Fruit fly (Drosophila melanogaster) whole organism, embryonic: ENCODE data around the gene CG1965.

Experiments used
- ATbp ChIP-seq: fragments of 200-800 bp; sonication (Bioruptor generic); optimal IDR thresholded peaks from 2 replicates; lab custom pipeline; 2017; ENCODE audit warnings: missing biosample characterization, mild to moderate bottlenecking, missing genetic modification characterization, missing genetic modification reagents
- Aef1 ChIP-seq: fragments of 200-800 bp; sonication (Bioruptor generic); IDR thresholded peaks from 3 replicates; pipeline ENCODE4 v1.3.6; 2022; ENCODE audit warnings: missing biosample characterization, missing genetic modification characterization
- Atf6 ChIP-seq: fragments of 200-800 bp; sonication (Bioruptor generic); IDR thresholded peaks from 2 replicates; pipeline ENCODE4 v1.3.6; 2022; ENCODE audit warnings: missing biosample characterization, missing genetic modification characterization
- C15 ChIP-seq: fragments of 200-800 bp; sonication (Bioruptor generic); IDR thresholded peaks from 3 replicates; pipeline ENCODE4 v1.3.6; 2022; ENCODE audit warnings: missing biosample characterization, missing genetic modification characterization
- CG10321 ChIP-seq: fragments of 200-800 bp; sonication (Bioruptor generic); IDR thresholded peaks from 2 replicates; pipeline ENCODE4 v1.3.6; 2022; ENCODE audit warnings: missing biosample characterization, missing genetic modification characterization
- CG12299 ChIP-seq: fragments of 200-800 bp; sonication (Bioruptor generic); optimal IDR thresholded peaks from 2 replicates; lab custom pipeline; 2018; ENCODE audit warnings: missing biosample characterization, mild to moderate bottlenecking, missing genetic modification characterization
- CG12659 ChIP-seq: fragments of 200-800 bp; sonication (Bioruptor generic); optimal IDR thresholded peaks from 3 replicates; lab custom pipeline; 2017; ENCODE audit warnings: mild to moderate bottlenecking, missing biosample characterization, missing genetic modification reagents, missing genetic modification characterization
- CG14710 ChIP-seq: fragments of 200-800 bp; sonication (Bioruptor generic); optimal IDR thresholded peaks from 3 replicates; lab custom pipeline; 2019; ENCODE audit warnings: missing biosample characterization, mild to moderate bottlenecking, missing genetic modification characterization, moderate library complexity
- CG15073 ChIP-seq: fragments of 200-800 bp; sonication (Bioruptor generic); optimal IDR thresholded peaks from 2 replicates; lab custom pipeline; 2016; ENCODE audit warnings: missing biosample characterization, missing genetic modification characterization
- CG15696 ChIP-seq: fragments of 200-800 bp; sonication (Bioruptor generic); optimal IDR thresholded peaks from 2 replicates; lab custom pipeline; 2019; ENCODE audit warnings: missing biosample characterization, mild to moderate bottlenecking, missing genetic modification characterization, moderate library complexity
- CG17385 ChIP-seq: fragments of 200-800 bp; sonication (Bioruptor generic); optimal IDR thresholded peaks from 3 replicates; lab custom pipeline; 2018; ENCODE audit warnings: missing biosample characterization, mild to moderate bottlenecking, missing genetic modification characterization
- CG17612 ChIP-seq: fragments of 200-800 bp; sonication (Bioruptor generic); IDR thresholded peaks from 2 replicates; pipeline ENCODE4 v1.3.6; 2022; ENCODE audit warnings: missing biosample characterization, missing genetic modification characterization
- CG30020 ChIP-seq: fragments of 200-800 bp; optimal IDR thresholded peaks from 2 replicates; lab custom pipeline; 2019; ENCODE audit warnings: missing biosample characterization, mild to moderate bottlenecking, missing genetic modification characterization, moderate library complexity
- CG30403 ChIP-seq: fragments of 200-800 bp; sonication (Bioruptor generic); optimal IDR thresholded peaks from 3 replicates; lab custom pipeline; 2016; ENCODE audit warnings: missing biosample characterization, missing genetic modification characterization
- CG31224 ChIP-seq: fragments of 200-800 bp; sonication (Bioruptor generic); IDR thresholded peaks from 2 replicates; pipeline ENCODE4 v1.3.6; 2022; ENCODE audit warnings: missing biosample characterization, missing genetic modification characterization
- CG31441 ChIP-seq: fragments of 200-800 bp; sonication (Bioruptor generic); IDR thresholded peaks from 2 replicates; pipeline ENCODE4 v1.3.6; 2022; ENCODE audit warnings: missing biosample characterization, missing genetic modification characterization
- CG3847 ChIP-seq: fragments of 200-800 bp; sonication (Bioruptor generic); IDR thresholded peaks from 2 replicates; pipeline ENCODE4 v1.3.6; 2022; ENCODE audit warnings: missing biosample characterization, missing genetic modification characterization
- CG7556 ChIP-seq: fragments of 200-800 bp; sonication (Bioruptor generic); optimal IDR thresholded peaks from 2 replicates; lab custom pipeline; 2017; ENCODE audit warnings: missing biosample characterization, mild to moderate bottlenecking, missing genetic modification characterization
- CG7987 ChIP-seq: fragments of 200-800 bp; sonication (Bioruptor generic); optimal IDR thresholded peaks from 2 replicates; lab custom pipeline; 2018; ENCODE audit warnings: missing biosample characterization, mild to moderate bottlenecking, missing genetic modification characterization, moderate library complexity
- CG8765 ChIP-seq: fragments of 200-800 bp; sonication (Bioruptor generic); IDR thresholded peaks from 2 replicates; pipeline ENCODE4 v1.3.6; 2022; ENCODE audit warnings: missing biosample characterization, missing genetic modification characterization
- CrebB ChIP-seq: fragments of 200-800 bp; sonication (Bioruptor generic); optimal IDR thresholded peaks from 3 replicates; lab custom pipeline; 2018; ENCODE audit warnings: missing biosample characterization, mild to moderate bottlenecking, missing genetic modification characterization
- HHEX ChIP-seq: fragments of 200-800 bp; sonication (Bioruptor generic); optimal IDR thresholded peaks from 3 replicates; lab custom pipeline; 2017; ENCODE audit warnings: missing biosample characterization, mild to moderate bottlenecking, missing genetic modification characterization, missing genetic modification reagents
- HmgD ChIP-seq: fragments of 200-800 bp; sonication (Bioruptor generic); optimal IDR thresholded peaks from 3 replicates; lab custom pipeline; 2016; ENCODE audit warnings: missing biosample characterization, missing genetic modification characterization
- Max ChIP-seq: fragments of 200-800 bp; sonication (Bioruptor generic); optimal IDR thresholded peaks from 2 replicates; lab custom pipeline; 2016; ENCODE audit warnings: missing biosample characterization, mild to moderate bottlenecking, missing genetic modification characterization
- Nf-YA ChIP-seq: fragments of 200-800 bp; sonication (Bioruptor generic); IDR thresholded peaks from 2 replicates; pipeline ENCODE4 v1.3.6; 2022; ENCODE audit warnings: missing biosample characterization, missing genetic modification characterization
- Ravus ChIP-seq: fragments of 200-800 bp; sonication (Bioruptor generic); IDR thresholded peaks from 2 replicates; pipeline ENCODE4 v1.3.6; 2022; ENCODE audit warnings: missing biosample characterization, missing genetic modification characterization
- Scr ChIP-seq: fragments of 200-800 bp; sonication (Bioruptor generic); IDR thresholded peaks from 2 replicates; pipeline ENCODE4 v1.3.6; 2022; ENCODE audit warnings: missing biosample characterization, missing genetic modification characterization; ENCODE audit not compliant: partially characterized antibody
- Trl ChIP-seq, 3 experiments: fragments of >200 bp in 2 of 3; fragments of 200-800 bp in 1 of 3; sonication (Bioruptor generic) in 1 of 3; optimal IDR thresholded peaks; 2 replicates in 1 of 3; 3 replicates in 2 of 3; lab custom pipeline; 2016 to 2017; ENCODE audit warnings: missing biosample characterization in 1 of 3, missing genetic modification characterization in 1 of 3
- amos ChIP-seq: fragments of 200-800 bp; sonication (Bioruptor generic); IDR thresholded peaks from 2 replicates; pipeline ENCODE4 v1.3.6; 2022; ENCODE audit warnings: missing biosample characterization, missing genetic modification characterization; ENCODE audit not compliant: partially characterized antibody
- ase ChIP-seq: fragments of 200-800 bp; sonication (Bioruptor generic); IDR thresholded peaks from 3 replicates; pipeline ENCODE4 v1.3.6; 2022; ENCODE audit warnings: missing biosample characterization, missing genetic modification characterization
- bsh ChIP-seq, 2 experiments: fragments of 200-800 bp; sonication (Bioruptor generic); optimal IDR thresholded peaks; 2 replicates each; lab custom pipeline; 2017 to 2018; ENCODE audit warnings: mild to moderate bottlenecking in 2 of 2, missing biosample characterization in 2 of 2, missing genetic modification characterization in 2 of 2, moderate library complexity in 1 of 2
- croc ChIP-seq: fragments of 200-800 bp; sonication (Bioruptor generic); conservative IDR thresholded peaks from 3 replicates; pipeline ENCODE4 v1.3.6; 2022; ENCODE audit warnings: missing biosample characterization, missing genetic modification characterization
- dati ChIP-seq: fragments of 200-800 bp; sonication (Bioruptor generic); IDR thresholded peaks from 2 replicates; pipeline ENCODE4 v1.3.6; 2022; ENCODE audit warnings: missing biosample characterization, missing genetic modification characterization
- eve ChIP-seq, 2 experiments: fragments of >200 bp; optimal IDR thresholded peaks; 2 replicates each; lab custom pipeline; 2017; ENCODE audit warnings: missing biosample characterization in 2 of 2, missing genetic modification characterization in 2 of 2
- ewg ChIP-seq: fragments of 200-800 bp; sonication (Bioruptor generic); optimal IDR thresholded peaks from 3 replicates; lab custom pipeline; 2017; ENCODE audit warnings: mild to moderate bottlenecking, missing biosample characterization, missing genetic modification reagents, missing genetic modification characterization
- her ChIP-seq: fragments of 200-800 bp; sonication (Bioruptor generic); optimal IDR thresholded peaks from 2 replicates; lab custom pipeline; 2016; ENCODE audit warnings: missing biosample characterization, missing genetic modification characterization
- ken ChIP-seq: fragments of 200-800 bp; sonication (Bioruptor generic); IDR thresholded peaks from 3 replicates; pipeline ENCODE4 v1.3.6; 2022; ENCODE audit warnings: missing biosample characterization, missing genetic modification characterization
- lilli ChIP-seq: fragments of 200-800 bp; sonication (Bioruptor generic); optimal IDR thresholded peaks from 3 replicates; lab custom pipeline; 2016; ENCODE audit warnings: missing biosample characterization, missing genetic modification characterization
- org-1 ChIP-seq: fragments of 200-800 bp; sonication (Bioruptor generic); optimal IDR thresholded peaks from 2 replicates; lab custom pipeline; 2017; ENCODE audit warnings: missing biosample characterization, missing genetic modification characterization
- psq ChIP-seq: fragments of 200-800 bp; sonication (Bioruptor generic); optimal IDR thresholded peaks from 2 replicates; lab custom pipeline; 2017; ENCODE audit warnings: missing biosample characterization, missing genetic modification characterization
- ro ChIP-seq: fragments of 200-800 bp; sonication (Bioruptor generic); IDR thresholded peaks from 2 replicates; pipeline ENCODE4 v1.3.6; 2022; ENCODE audit warnings: missing biosample characterization, missing genetic modification characterization
- row ChIP-seq: fragments of 200-800 bp; sonication (Bioruptor generic); IDR thresholded peaks from 3 replicates; pipeline ENCODE4 v1.3.6; 2022; ENCODE audit warnings: missing biosample characterization, missing genetic modification characterization
- seq ChIP-seq: fragments of 200-800 bp; sonication (Bioruptor generic); IDR thresholded peaks from 2 replicates; pipeline ENCODE4 v1.3.6; 2022; ENCODE audit warnings: missing biosample characterization, missing genetic modification characterization
- ssp ChIP-seq: fragments of 200-800 bp; sonication (Bioruptor generic); IDR thresholded peaks from 2 replicates; pipeline ENCODE4 v1.3.6; 2022; ENCODE audit warnings: missing biosample characterization, missing genetic modification characterization
- tap ChIP-seq: fragments of 200-800 bp; optimal IDR thresholded peaks from 3 replicates; lab custom pipeline; 2019; ENCODE audit warnings: missing biosample characterization, mild to moderate bottlenecking, missing genetic modification characterization, moderate library complexity
- tin ChIP-seq: fragments of 200-800 bp; sonication (Bioruptor generic); optimal IDR thresholded peaks from 3 replicates; lab custom pipeline; 2016; ENCODE audit warnings: missing biosample characterization, missing genetic modification characterization
- trem ChIP-seq: fragments of 200-800 bp; optimal IDR thresholded peaks from 3 replicates; lab custom pipeline; 2019; ENCODE audit warnings: missing biosample characterization, mild to moderate bottlenecking, missing genetic modification characterization, moderate library complexity
- vfl ChIP-seq: fragments of 200-800 bp; sonication (Bioruptor generic); optimal IDR thresholded peaks from 2 replicates; lab custom pipeline; 2016; ENCODE audit warnings: missing biosample characterization, missing genetic modification characterization
- z ChIP-seq: fragments of 200-800 bp; sonication (Bioruptor generic); IDR thresholded peaks from 3 replicates; pipeline ENCODE4 v1.3.6; 2022; ENCODE audit warnings: missing biosample characterization, missing genetic modification characterization
- zfh1 ChIP-seq: fragments of 200-800 bp; sonication (Bioruptor generic); IDR thresholded peaks from 3 replicates; pipeline ENCODE4 v1.3.6; 2022; ENCODE audit warnings: missing biosample characterization, missing genetic modification characterization

Gene CG1965

dm6 chr3R:7091904-7092303, 24.7 kb downstream of the CG1965 start (continued):
- TF ChIP-seq Scr (GFP tag; lab: Robert Waterston, UW) (peak; percentile 62), CG3847 (GFP tag; lab: Robert Waterston, UW) (peak; percentile 43), zfh1 (GFP tag; lab: Robert Waterston, UW) (0 out of 3 replicates have a peak, but pooled peaks have one; percentile 5), trem (tag; lab: Kevin White, UChicago) (peak; percentile 97), ewg (GFP tag; lab: Kevin White, UChicago) (no peak), C15 (GFP tag; lab: Robert Waterston, UW) (no peak)

dm6 chr3R:7093592-7093991, 26.4 kb downstream of the CG1965 start:
- TF ChIP-seq HHEX (GFP tag; lab: Kevin White, UChicago): no peak
- no peak for TF ChIP-seq org-1 (GFP tag; lab: Kevin White, UChicago)
- TF ChIP-seq CG31224 (GFP tag; lab: Robert Waterston, UW): no peak
- TF ChIP-seq CG30020 (tag; lab: Kevin White, UChicago): peak; percentile 70
- TF ChIP-seq CG30403: peak; percentile 25
- no peak for TF ChIP-seq z
- TF ChIP-seq CG7987: no peak
- peak; percentile 24 for TF ChIP-seq Max
- no peak for TF ChIP-seq ssp
- no peak for TF ChIP-seq CG17612 (GFP tag; lab: Robert Waterston, UW)
- TF ChIP-seq CG15696: no peak
- no peak for TF ChIP-seq ro (GFP tag; lab: Robert Waterston, UW)
- no peak for TF ChIP-seq Trl (optimal IDR thresholded peaks at IDR 0.05; lab: Kevin White, UChicago)
- no peak for TF ChIP-seq Trl (GFP tag; optimal IDR thresholded peaks at IDR 0.05; lab: Kevin White, UChicago)
- peak; percentile 5 for TF ChIP-seq CG17385 (GFP tag; lab: Kevin White, UChicago)
- TF ChIP-seq Ravus (GFP tag; lab: Robert Waterston, UW): no peak
- TF ChIP-seq CG10321 (GFP tag; lab: Robert Waterston, UW): no peak
- TF ChIP-seq HmgD: no peak
- no peak for TF ChIP-seq seq (GFP tag; lab: Robert Waterston, UW)
- no peak for TF ChIP-seq tap (tag; lab: Kevin White, UChicago)
- TF ChIP-seq Aef1 (GFP tag; lab: Robert Waterston, UW): no peak
- no peak for TF ChIP-seq CrebB (tag; lab: Kevin White, UChicago)
- TF ChIP-seq ATbp (GFP tag; lab: Kevin White, UChicago): no peak
- no peak for TF ChIP-seq CG8765 (GFP tag; lab: Robert Waterston, UW)
- TF ChIP-seq croc (GFP tag; lab: Robert Waterston, UW): no peak
- no peak for TF ChIP-seq her (GFP tag; lab: Kevin White, UChicago)
- TF ChIP-seq psq (GFP tag; lab: Kevin White, UChicago): no peak
- no peak for TF ChIP-seq Nf-YA
- no peak for TF ChIP-seq eve (GFP tag; optimal IDR thresholded peaks at IDR 0.05; lab: Kevin White, UChicago)
- peak in 1 of 2 experiments; percentile 17 for TF ChIP-seq bsh (GFP tag; optimal IDR thresholded peaks at IDR 0.05; lab: Kevin White, UChicago)
- no peak for TF ChIP-seq CG15073 (GFP tag; lab: Kevin White, UChicago)
- TF ChIP-seq CG31441 (GFP tag; lab: Robert Waterston, UW): peak; percentile 71
- 0 out of 2 replicates have a peak, but pooled peaks have one; percentile 20 for TF ChIP-seq Atf6 (GFP tag; lab: Robert Waterston, UW)
- TF ChIP-seq ken: no peak
- peak; percentile 37; the same call in 1 of the 2 replicates for TF ChIP-seq amos (GFP tag; lab: Robert Waterston, UW)
- no peak for TF ChIP-seq vfl (GFP tag; lab: Kevin White, UChicago)
- no peak for TF ChIP-seq ase (GFP tag; lab: Robert Waterston, UW)
- peak; percentile 30 for TF ChIP-seq CG14710 (tag; lab: Kevin White, UChicago)
- no peak for TF ChIP-seq CG7556 (GFP tag; lab: Kevin White, UChicago)
- TF ChIP-seq dati (GFP tag; lab: Robert Waterston, UW): no peak
- peak; percentile 53 for TF ChIP-seq lilli (GFP tag; lab: Kevin White, UChicago)
- TF ChIP-seq tin: no peak
- no peak for TF ChIP-seq CG12659
- TF ChIP-seq CG12299 (tag; lab: Kevin White, UChicago): no peak
- TF ChIP-seq row (GFP tag; lab: Robert Waterston, UW): peak; percentile 91
